Fruit fly (Drosophila melanogaster) whole organism: ENCODE data around the gene Ced-12.

Experiments
- CG8478 ChIP-seq: fragments of >200 bp; optimal IDR thresholded peaks from 2 replicates; lab custom pipeline; 2018; ENCODE audit warnings: inconsistent platforms
- Dll ChIP-seq: fragments of >200 bp; optimal IDR thresholded peaks from 2 replicates; lab custom pipeline; 2017
- EcR ChIP-seq, 2 experiments: fragments of >200 bp; optimal IDR thresholded peaks; 2 replicates each; lab custom pipeline; 2017; ENCODE audit warnings: missing biosample characterization in 2 of 2, missing genetic modification characterization in 2 of 2, missing genetic modification reagents in 2 of 2
- pan ChIP-seq: fragments of >200 bp; optimal IDR thresholded peaks from 2 replicates; lab custom pipeline; 2017
- psq ChIP-seq: fragments of >200 bp; optimal IDR thresholded peaks from 2 replicates; lab custom pipeline; 2017
- usp ChIP-seq: fragments of >200 bp; optimal IDR thresholded peaks from 2 replicates; lab custom pipeline; 2017; ENCODE audit warnings: missing biosample characterization, missing genetic modification characterization, mixed read lengths

The Ced-12 gene

DNA sequence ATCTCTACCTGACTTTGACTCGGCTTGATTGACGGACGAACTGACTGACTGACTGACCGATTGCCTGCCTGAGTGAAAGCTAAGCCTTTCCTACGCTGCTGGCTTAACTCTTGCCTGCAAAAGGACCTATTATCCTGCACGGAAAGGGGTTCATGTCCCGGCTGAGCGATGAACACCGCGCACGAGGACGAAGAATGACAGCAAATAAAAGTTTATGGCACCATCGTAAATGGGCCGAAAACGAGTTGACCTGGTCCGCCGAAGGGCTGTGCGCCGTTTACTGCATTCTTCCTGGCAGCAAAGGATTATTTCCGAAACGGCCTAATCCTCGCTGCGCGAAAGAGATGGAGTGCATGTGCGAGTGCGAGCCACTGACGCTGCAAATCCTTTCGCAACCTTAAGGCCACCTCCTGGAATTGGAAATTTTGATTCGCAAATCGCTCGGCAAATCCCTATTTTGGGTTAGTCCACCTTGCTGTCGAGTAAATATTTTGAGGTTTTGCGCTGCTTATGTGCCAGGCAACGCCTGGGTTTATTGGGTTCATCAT, 16.4 kb upstream of the Ced-12 start:
- TF ChIP-seq Dll (lab: Kevin White, UChicago) (no peak), psq (lab: Kevin White, UChicago) (no peak), EcR (GFP tag; optimal IDR thresholded peaks at IDR 0.05; lab: Kevin White, UChicago) (no peak), usp (GFP tag; lab: Kevin White, UChicago) (no peak)

DNA sequence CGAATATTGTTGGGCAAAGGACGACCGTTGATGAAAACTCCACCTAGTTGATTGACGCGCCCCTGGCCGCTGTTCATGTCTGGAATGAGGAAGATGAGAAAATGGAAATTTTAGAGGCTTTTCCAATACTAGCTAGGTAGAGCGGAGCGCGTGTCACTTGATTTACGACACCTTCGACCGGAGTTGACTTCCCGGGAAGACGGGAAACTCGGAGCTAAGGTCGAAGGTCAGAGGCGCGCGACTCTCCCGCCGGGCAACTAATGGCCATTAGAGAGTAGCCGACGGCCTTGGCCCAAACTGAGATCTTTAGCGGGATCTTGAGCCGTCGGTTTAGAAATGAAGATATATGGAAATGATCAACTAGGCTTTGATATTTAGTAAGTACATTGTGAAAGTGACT, 12.6 kb upstream of the Ced-12 start:
- TF ChIP-seq pan (lab: Kevin White, UChicago) (no peak), psq (lab: Kevin White, UChicago) (no peak), Dll (lab: Kevin White, UChicago) (no peak), usp (GFP tag; lab: Kevin White, UChicago) (no peak), CG8478 (lab: Kevin White, UChicago) (no peak), EcR (GFP tag; optimal IDR thresholded peaks at IDR 0.05; lab: Kevin White, UChicago) (no peak)

- no peak for TF ChIP-seq CG8478 (lab: Kevin White, UChicago)
Observed at dm6 chr2L:12085619-12086171, 11.9 kb upstream of the Ced-12 start, which contains the start of gene prd. prd (minus strand) TSS chr2L:12085827.

- no peak for TF ChIP-seq CG8478 (lab: Kevin White, UChicago)
- TF ChIP-seq usp (GFP tag; lab: Kevin White, UChicago): no peak
- no peak for TF ChIP-seq Dll (lab: Kevin White, UChicago)
- no peak for TF ChIP-seq pan (lab: Kevin White, UChicago)
- TF ChIP-seq EcR (GFP tag; optimal IDR thresholded peaks at IDR 0.05; lab: Kevin White, UChicago): no peak
- TF ChIP-seq psq (lab: Kevin White, UChicago): no peak
Observed at dm6 chr2L:12087442-12087841, 10.2 kb upstream of the Ced-12 start.

- TF ChIP-seq pan (lab: Kevin White, UChicago) (no peak), Dll (lab: Kevin White, UChicago) (no peak), psq (lab: Kevin White, UChicago) (no peak)
Observed at dm6 chr2L:12089145-12089544, 8.5 kb upstream of the Ced-12 start.

DNA sequence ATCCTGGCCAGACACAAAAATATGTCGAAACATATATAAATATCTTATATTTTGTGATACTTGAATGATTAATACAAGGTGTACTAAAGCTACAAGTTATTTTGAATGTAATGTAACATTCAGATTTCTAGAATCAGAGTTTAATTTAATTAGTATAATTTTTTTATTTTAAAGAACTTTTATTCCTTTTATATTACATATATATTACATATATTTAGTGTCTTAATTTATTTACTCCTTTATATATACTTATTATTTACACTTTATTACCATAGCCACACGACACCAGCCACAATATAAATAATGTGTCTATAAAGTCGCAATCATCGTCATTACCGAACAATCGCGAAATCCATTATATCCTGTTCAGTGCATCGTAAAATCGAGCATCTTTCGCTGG, 6.1 kb upstream of the Ced-12 start, which contains the start of gene Pex19:
Gene Pex19 (plus strand): TSS at position 301 of the 400 bp plus-strand sequence.
- TF ChIP-seq CG8478 (lab: Kevin White, UChicago): no peak
- no peak for TF ChIP-seq Dll (lab: Kevin White, UChicago)
- TF ChIP-seq psq (lab: Kevin White, UChicago): no peak
- no peak for TF ChIP-seq EcR (GFP tag; optimal IDR thresholded peaks at IDR 0.05; lab: Kevin White, UChicago)
- no peak for TF ChIP-seq usp (GFP tag; lab: Kevin White, UChicago)
- TF ChIP-seq pan (lab: Kevin White, UChicago): no peak

- TF ChIP-seq psq (lab: Kevin White, UChicago) (no peak), EcR (GFP tag; optimal IDR thresholded peaks at IDR 0.05; lab: Kevin White, UChicago) (no peak), CG8478 (lab: Kevin White, UChicago) (no peak), Dll (lab: Kevin White, UChicago) (no peak), pan (lab: Kevin White, UChicago) (no peak), usp (GFP tag; lab: Kevin White, UChicago) (no peak)
Observed at dm6 chr2L:12092041-12092440, 5.6 kb upstream of the Ced-12 start.

DNA sequence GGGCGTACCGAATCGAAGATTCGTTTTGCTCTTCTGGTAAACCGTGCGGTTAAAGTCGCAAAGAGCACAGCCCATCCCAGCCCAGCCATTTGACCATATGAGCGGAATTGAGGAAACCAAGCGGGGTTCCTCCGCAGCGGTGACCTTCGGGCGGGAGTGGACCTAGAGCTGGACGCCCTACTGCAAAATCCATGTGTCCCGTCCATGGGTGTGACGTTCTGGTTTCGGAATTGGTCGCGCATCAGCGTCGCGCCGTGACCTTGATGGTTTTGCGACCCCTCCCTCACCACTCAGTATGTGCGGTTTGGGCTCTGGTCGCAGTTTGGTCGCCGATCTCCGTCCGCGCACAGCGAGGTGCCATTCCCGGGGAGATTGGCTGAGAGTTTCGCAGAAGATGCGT, 4.9 kb upstream of the Ced-12 start:
- TF ChIP-seq EcR (GFP tag; optimal IDR thresholded peaks at IDR 0.05; lab: Kevin White, UChicago) (no peak), pan (lab: Kevin White, UChicago) (no peak), usp (GFP tag; lab: Kevin White, UChicago) (no peak), Dll (lab: Kevin White, UChicago) (no peak), psq (lab: Kevin White, UChicago) (no peak), CG8478 (lab: Kevin White, UChicago) (no peak)

dm6 chr2L:12093652-12094051, 4.0 kb upstream of the Ced-12 start:
- no peak for TF ChIP-seq EcR (GFP tag; optimal IDR thresholded peaks at IDR 0.05; lab: Kevin White, UChicago)
- no peak for TF ChIP-seq Dll (lab: Kevin White, UChicago)
- no peak for TF ChIP-seq psq (lab: Kevin White, UChicago)
- no peak for TF ChIP-seq pan (lab: Kevin White, UChicago)
- TF ChIP-seq usp (GFP tag; lab: Kevin White, UChicago): no peak
- no peak for TF ChIP-seq CG8478 (lab: Kevin White, UChicago)

dm6 chr2L:12096396-12096813, 1.2 kb upstream of the Ced-12 start, which contains the start of the genes CG6712 and Mt2:
CG6712 (minus strand) TSS chr2L:12096511.
Mt2 (plus strand) TSS chr2L:12096525.
- no peak for TF ChIP-seq pan (lab: Kevin White, UChicago)
- no peak for TF ChIP-seq EcR (GFP tag; optimal IDR thresholded peaks at IDR 0.05; lab: Kevin White, UChicago)
- TF ChIP-seq usp (GFP tag; lab: Kevin White, UChicago): no peak
- no peak for TF ChIP-seq Dll (lab: Kevin White, UChicago)
- TF ChIP-seq CG8478 (lab: Kevin White, UChicago): no peak
- no peak for TF ChIP-seq psq (lab: Kevin White, UChicago)

DNA sequence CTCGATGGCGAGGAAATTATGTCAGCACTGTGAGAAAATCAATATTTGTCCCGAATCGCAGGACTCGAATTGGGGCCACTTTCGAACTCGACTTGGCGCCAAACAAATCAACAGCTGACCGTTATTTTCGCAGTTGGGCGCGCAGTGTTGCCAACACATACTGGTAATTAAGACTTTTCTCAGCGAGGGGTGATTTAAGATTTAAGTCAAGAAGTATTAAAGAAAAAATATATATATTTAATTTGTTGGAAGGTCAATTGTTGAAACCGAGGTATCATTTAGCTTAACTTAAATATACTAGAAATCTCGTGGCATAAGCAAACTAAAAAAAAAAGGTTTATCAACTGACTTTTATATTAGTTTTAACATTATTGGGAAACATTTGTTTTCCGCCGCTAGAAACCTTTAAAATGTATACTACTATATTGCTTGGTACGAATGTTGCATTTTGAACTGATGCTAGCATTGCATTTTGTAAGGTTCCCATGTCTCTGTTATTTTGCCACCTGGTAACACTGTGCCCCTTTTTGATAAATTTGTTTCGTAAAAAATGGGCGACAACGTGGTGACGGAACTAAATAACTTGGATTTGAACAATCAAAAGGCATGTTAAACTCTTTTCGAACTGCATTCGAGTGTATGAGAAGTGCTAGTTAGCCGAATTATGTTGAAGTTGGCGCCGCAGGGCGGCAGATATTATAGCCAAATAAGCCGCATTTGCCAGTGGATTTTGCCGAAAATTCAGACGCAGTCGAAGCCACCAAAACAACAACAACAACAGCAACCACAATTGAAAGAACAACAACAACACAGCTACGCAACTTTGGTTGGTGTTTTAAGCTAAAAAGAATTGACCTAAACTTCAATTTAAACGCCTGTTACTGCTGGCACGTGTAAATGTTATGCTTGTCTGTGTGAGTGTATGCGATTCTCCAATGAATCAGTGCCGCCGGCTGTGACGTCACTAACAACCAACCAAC, 5.9 kb downstream of the Ced-12 start, which contains the start of the genes Patsas and ThrRS:
Gene Patsas (minus strand): TSS at position 55 of the 980 bp plus-strand sequence.
Gene ThrRS (plus strand): TSS at position 521 of the 980 bp plus-strand sequence.
- no peak for TF ChIP-seq pan (lab: Kevin White, UChicago)
- no peak for TF ChIP-seq Dll (lab: Kevin White, UChicago)
- no peak for TF ChIP-seq psq (lab: Kevin White, UChicago)
- TF ChIP-seq usp (GFP tag; lab: Kevin White, UChicago): no peak
- no peak for TF ChIP-seq CG8478 (lab: Kevin White, UChicago)
- TF ChIP-seq EcR (GFP tag; optimal IDR thresholded peaks at IDR 0.05; lab: Kevin White, UChicago): no peak
